Fruit fly (Drosophila melanogaster) whole organism, embryonic: ENCODE results near the gene CG33158.
A peak's percentile ranks its signal among the peaks of the same experiment; 100 is the strongest.

ENCODE experiments used
- BEAF-32 ChIP-seq: fragments of 200-800 bp; sonication (Bioruptor generic); optimal IDR thresholded peaks from 3 replicates; lab custom pipeline; 2017; ENCODE audit warnings: missing biosample characterization, missing genetic modification characterization, mild to moderate bottlenecking, moderate library complexity, missing genetic modification reagents
- CG10209 ChIP-seq: fragments of 200-800 bp; sonication (Bioruptor generic); optimal IDR thresholded peaks from 3 replicates; lab custom pipeline; 2017; ENCODE audit warnings: missing biosample characterization, mild to moderate bottlenecking, missing genetic modification characterization, missing genetic modification reagents
- CG10654 ChIP-seq: fragments of 200-800 bp; sonication (Bioruptor generic); optimal IDR thresholded peaks from 2 replicates; lab custom pipeline; 2016; ENCODE audit warnings: missing biosample characterization, missing genetic modification characterization
- CG11398 ChIP-seq: fragments of 200-800 bp; sonication (Bioruptor generic); optimal IDR thresholded peaks from 2 replicates; lab custom pipeline; 2016; ENCODE audit warnings: missing biosample characterization, missing genetic modification characterization
- CG11695 ChIP-seq: fragments of 200-800 bp; sonication (Bioruptor generic); IDR thresholded peaks from 3 replicates; pipeline ENCODE4 v1.3.6; 2022; ENCODE audit warnings: missing biosample characterization, missing genetic modification characterization
- CG13287 ChIP-seq: fragments of 200-800 bp; sonication (Bioruptor generic); IDR thresholded peaks from 2 replicates; pipeline ENCODE4 v1.3.6; 2022; ENCODE audit warnings: missing biosample characterization, missing genetic modification characterization; ENCODE audit not compliant: partially characterized antibody
- CG13424 ChIP-seq: fragments of 200-800 bp; sonication (Bioruptor generic); optimal IDR thresholded peaks from 2 replicates; lab custom pipeline; 2019; ENCODE audit warnings: missing biosample characterization, mild to moderate bottlenecking, missing genetic modification characterization, moderate library complexity
- CG15514 ChIP-seq: fragments of 200-800 bp; sonication (Bioruptor generic); optimal IDR thresholded peaks from 3 replicates; lab custom pipeline; 2017; ENCODE audit warnings: missing biosample characterization, missing genetic modification characterization, mild to moderate bottlenecking, moderate library complexity, missing genetic modification reagents
- CG18619 ChIP-seq: fragments of 200-800 bp; sonication (Bioruptor generic); optimal IDR thresholded peaks from 3 replicates; lab custom pipeline; 2017; ENCODE audit warnings: missing biosample characterization, mild to moderate bottlenecking, missing genetic modification characterization
- CG33557 ChIP-seq: fragments of 200-800 bp; sonication (Bioruptor generic); optimal IDR thresholded peaks from 2 replicates; lab custom pipeline; 2019; ENCODE audit warnings: missing biosample characterization, mild to moderate bottlenecking, missing genetic modification characterization, moderate library complexity
- CG3995 ChIP-seq: fragments of 200-800 bp; sonication (Bioruptor generic); optimal IDR thresholded peaks from 3 replicates; lab custom pipeline; 2016; ENCODE audit warnings: missing biosample characterization, missing genetic modification characterization
- CG7928 ChIP-seq: fragments of 200-800 bp; sonication (Bioruptor generic); optimal IDR thresholded peaks from 2 replicates; lab custom pipeline; 2017; ENCODE audit warnings: missing biosample characterization, mild to moderate bottlenecking, missing genetic modification characterization
- CHES-1-like ChIP-seq: fragments of 200-800 bp; sonication (Bioruptor generic); optimal IDR thresholded peaks from 2 replicates; lab custom pipeline; 2016; ENCODE audit warnings: missing biosample characterization, missing genetic modification characterization
- Camta ChIP-seq: fragments of 200-800 bp; sonication (Bioruptor generic); optimal IDR thresholded peaks from 2 replicates; lab custom pipeline; 2016; ENCODE audit warnings: missing biosample characterization, missing genetic modification characterization
- Dip3 ChIP-seq: fragments of 200-800 bp; sonication (Bioruptor generic); optimal IDR thresholded peaks from 3 replicates; lab custom pipeline; 2016; ENCODE audit warnings: missing biosample characterization, missing genetic modification characterization
- Doc3 ChIP-seq: fragments of 200-800 bp; sonication (Bioruptor generic); IDR thresholded peaks from 3 replicates; pipeline ENCODE4 v1.3.6; 2022; ENCODE audit warnings: missing biosample characterization, missing genetic modification characterization; ENCODE audit not compliant: partially characterized antibody
- Dp ChIP-seq: fragments of 200-800 bp; sonication (Bioruptor generic); optimal IDR thresholded peaks from 2 replicates; lab custom pipeline; 2018; ENCODE audit warnings: missing biosample characterization, mild to moderate bottlenecking, missing genetic modification characterization, moderate library complexity
- E2f2 ChIP-seq: fragments of 200-800 bp; sonication (Bioruptor generic); IDR thresholded peaks from 2 replicates; pipeline ENCODE4 v1.3.6; 2022; ENCODE audit warnings: missing biosample characterization, missing genetic modification characterization
- Gsc ChIP-seq: fragments of 200-800 bp; sonication (Bioruptor generic); IDR thresholded peaks from 2 replicates; pipeline ENCODE4 v1.3.6; 2022; ENCODE audit warnings: missing biosample characterization, missing genetic modification characterization
- HLH4C ChIP-seq: fragments of 200-800 bp; sonication (Bioruptor generic); IDR thresholded peaks from 3 replicates; pipeline ENCODE4 v1.3.6; 2022; ENCODE audit warnings: missing biosample characterization, missing genetic modification characterization; ENCODE audit not compliant: partially characterized antibody
- HLHmδ ChIP-seq: fragments of 200-800 bp; sonication (Bioruptor generic); optimal IDR thresholded peaks from 2 replicates; lab custom pipeline; 2018; ENCODE audit warnings: missing biosample characterization, mild to moderate bottlenecking, missing genetic modification characterization, moderate library complexity
- Sry-δ ChIP-seq: fragments of 200-800 bp; sonication (Bioruptor generic); optimal IDR thresholded peaks from 2 replicates; lab custom pipeline; 2016; ENCODE audit warnings: missing biosample characterization, missing genetic modification characterization
- Ssrp ChIP-seq: fragments of 200-800 bp; sonication (Bioruptor generic); optimal IDR thresholded peaks from 2 replicates; lab custom pipeline; 2018; ENCODE audit warnings: missing biosample characterization, mild to moderate bottlenecking, missing genetic modification characterization, moderate library complexity
- Tbp ChIP-seq: fragments of >200 bp; optimal IDR thresholded peaks from 2 replicates; lab custom pipeline; 2018; ENCODE audit warnings: missing biosample characterization, missing genetic modification characterization
- cato ChIP-seq: fragments of 200-800 bp; sonication (Bioruptor generic); optimal IDR thresholded peaks from 2 replicates; lab custom pipeline; 2016; ENCODE audit warnings: missing biosample characterization, missing genetic modification characterization, borderline replicate concordance
- cg ChIP-seq: fragments of 200-800 bp; sonication (Bioruptor generic); optimal IDR thresholded peaks from 3 replicates; lab custom pipeline; 2019; ENCODE audit warnings: missing biosample characterization, mild to moderate bottlenecking, missing genetic modification characterization, moderate library complexity
- ci ChIP-seq: fragments of 200-800 bp; sonication (Bioruptor generic); IDR thresholded peaks from 3 replicates; pipeline ENCODE4 v1.3.6; 2022; ENCODE audit warnings: missing biosample characterization, missing genetic modification characterization
- cwo ChIP-seq: fragments of 200-800 bp; sonication (Bioruptor generic); optimal IDR thresholded peaks from 3 replicates; lab custom pipeline; 2017; ENCODE audit warnings: missing biosample characterization, missing genetic modification characterization, mild to moderate bottlenecking, moderate library complexity, missing genetic modification reagents
- danr ChIP-seq: fragments of 200-800 bp; sonication (Bioruptor generic); IDR thresholded peaks from 2 replicates; pipeline ENCODE4 v1.3.6; 2022; ENCODE audit warnings: missing biosample characterization, missing genetic modification characterization
- dm ChIP-seq: fragments of 200-800 bp; sonication (Bioruptor generic); optimal IDR thresholded peaks from 3 replicates; lab custom pipeline; 2016; ENCODE audit warnings: missing biosample characterization, missing genetic modification characterization
- dmrt11E ChIP-seq: fragments of 200-800 bp; sonication (Bioruptor generic); optimal IDR thresholded peaks from 3 replicates; lab custom pipeline; 2018; ENCODE audit warnings: missing biosample characterization, mild to moderate bottlenecking, missing genetic modification characterization, moderate library complexity
- dpn ChIP-seq, 2 experiments: fragments of 200-800 bp; sonication (Bioruptor generic); optimal IDR thresholded peaks; 3 replicates each; lab custom pipeline; 2016; ENCODE audit warnings: missing biosample characterization in 2 of 2, missing genetic modification characterization in 2 of 2
- eve ChIP-seq, 2 experiments: fragments of >200 bp; optimal IDR thresholded peaks; 2 replicates each; lab custom pipeline; 2017; ENCODE audit warnings: missing biosample characterization in 2 of 2, missing genetic modification characterization in 2 of 2
- gro ChIP-seq: fragments of 200-800 bp; sonication (Bioruptor generic); optimal IDR thresholded peaks from 2 replicates; lab custom pipeline; 2016; ENCODE audit warnings: missing biosample characterization, missing genetic modification characterization
- klu ChIP-seq: fragments of 200-800 bp; sonication (Bioruptor generic); IDR thresholded peaks from 2 replicates; pipeline ENCODE4 v1.3.6; 2022; ENCODE audit warnings: missing biosample characterization, missing genetic modification characterization
- luna ChIP-seq: fragments of 200-800 bp; sonication (Bioruptor generic); optimal IDR thresholded peaks from 2 replicates; lab custom pipeline; 2016; ENCODE audit warnings: missing biosample characterization, missing genetic modification characterization
- nau ChIP-seq: fragments of 200-800 bp; sonication (Bioruptor generic); optimal IDR thresholded peaks from 3 replicates; lab custom pipeline; 2017; ENCODE audit warnings: missing biosample characterization, mild to moderate bottlenecking, missing genetic modification characterization, missing genetic modification reagents
- nerfin-1 ChIP-seq: fragments of 200-800 bp; sonication (Bioruptor generic); optimal IDR thresholded peaks from 3 replicates; lab custom pipeline; 2019; ENCODE audit warnings: missing biosample characterization, mild to moderate bottlenecking, missing genetic modification characterization, moderate library complexity
- onecut ChIP-seq: fragments of 200-800 bp; sonication (Bioruptor generic); IDR thresholded peaks from 2 replicates; pipeline ENCODE4 v1.3.6; 2022; ENCODE audit warnings: missing biosample characterization, missing genetic modification characterization
- otp ChIP-seq: fragments of 200-800 bp; sonication (Bioruptor generic); IDR thresholded peaks from 3 replicates; pipeline ENCODE4, ENCODE4 v1.3.6; 2022; ENCODE audit warnings: missing biosample characterization, missing genetic modification characterization
- pb ChIP-seq: fragments of 200-800 bp; sonication (Bioruptor generic); optimal IDR thresholded peaks from 3 replicates; lab custom pipeline; 2016; ENCODE audit warnings: missing biosample characterization, missing genetic modification characterization
- pzg ChIP-seq: fragments of 200-800 bp; sonication (Bioruptor generic); optimal IDR thresholded peaks from 3 replicates; lab custom pipeline; 2018; ENCODE audit warnings: missing biosample characterization, mild to moderate bottlenecking, missing genetic modification characterization, moderate library complexity
- repo ChIP-seq: fragments of 200-800 bp; sonication (Bioruptor generic); optimal IDR thresholded peaks from 2 replicates; lab custom pipeline; 2016; ENCODE audit warnings: missing biosample characterization, missing genetic modification characterization
- run ChIP-seq: fragments of 200-800 bp; sonication (Bioruptor generic); optimal IDR thresholded peaks from 3 replicates; lab custom pipeline; 2018; ENCODE audit warnings: missing biosample characterization, mild to moderate bottlenecking, missing genetic modification characterization
- scrt ChIP-seq: fragments of 200-800 bp; sonication (Bioruptor generic); optimal IDR thresholded peaks from 2 replicates; lab custom pipeline; 2018; ENCODE audit warnings: missing biosample characterization, mild to moderate bottlenecking, missing genetic modification characterization, moderate library complexity
- sens ChIP-seq: fragments of 200-800 bp; sonication (Bioruptor generic); peaks from one replicate; lab custom pipeline; 2016; ENCODE audit warnings: missing biosample characterization, missing genetic modification characterization
- shn ChIP-seq: fragments of 200-800 bp; sonication (Bioruptor generic); optimal IDR thresholded peaks from 3 replicates; lab custom pipeline; 2016; ENCODE audit warnings: missing biosample characterization, missing genetic modification characterization
- sob ChIP-seq: fragments of 200-800 bp; sonication (Bioruptor generic); IDR thresholded peaks from 2 replicates; pipeline ENCODE4 v1.3.6; 2022; ENCODE audit warnings: missing biosample characterization, missing genetic modification characterization
- sqz ChIP-seq: fragments of 200-800 bp; sonication (Bioruptor generic); optimal IDR thresholded peaks from 3 replicates; lab custom pipeline; 2018; ENCODE audit warnings: missing biosample characterization, mild to moderate bottlenecking, missing genetic modification characterization
- tx ChIP-seq: fragments of 200-800 bp; sonication (Bioruptor generic); optimal IDR thresholded peaks from 2 replicates; lab custom pipeline; 2016; ENCODE audit warnings: missing biosample characterization, missing genetic modification characterization

CG33158 gene

DNA sequence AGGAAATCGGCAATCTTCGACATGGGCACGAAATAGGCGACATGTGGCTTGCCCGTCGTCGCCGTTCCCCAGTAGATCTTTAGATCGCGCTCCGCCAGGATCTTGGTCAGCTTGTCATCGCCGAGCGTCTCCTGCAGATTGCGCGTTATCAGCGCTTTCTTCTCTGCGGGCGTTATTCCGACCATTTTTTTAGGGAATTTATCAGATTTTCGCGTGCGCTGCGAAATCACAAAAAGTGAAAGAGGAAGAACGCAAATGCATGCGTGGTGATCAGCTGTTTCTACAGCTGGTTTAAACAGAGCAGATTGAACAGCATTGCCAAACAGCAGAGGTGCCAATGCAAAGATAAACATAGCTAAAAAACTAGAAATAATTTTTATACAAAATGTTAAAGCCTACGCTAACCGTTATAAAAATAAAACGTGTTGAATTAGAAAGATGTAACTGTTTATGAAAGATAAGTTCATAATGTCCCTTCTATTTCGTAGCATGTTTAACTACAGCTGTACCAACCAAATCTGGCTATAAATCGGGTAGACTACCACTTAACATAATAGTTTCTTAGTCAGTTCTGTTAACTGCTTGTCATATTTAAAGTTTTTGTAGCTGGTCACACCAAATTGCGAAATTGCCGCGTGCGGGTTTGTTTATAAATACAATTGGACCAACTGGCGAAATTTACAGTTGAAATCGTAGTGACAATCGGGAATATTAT lies at the start of gene CG33158, which contains the start of gene TyrRS (continued):
- TF ChIP-seq CG10654 (GFP tag; lab: Kevin White, UChicago) = no peak
- no peak for TF ChIP-seq CG15514 (GFP tag; lab: Kevin White, UChicago)
- no peak for TF ChIP-seq onecut
- no peak for TF ChIP-seq Dip3
- TF ChIP-seq Doc3 (GFP tag; lab: Robert Waterston, UW) = no peak
- no peak for TF ChIP-seq CG10209 (GFP tag; lab: Kevin White, UChicago)
- TF ChIP-seq HLH4C = no peak
- TF ChIP-seq BEAF-32 (GFP tag; lab: Kevin White, UChicago) = peak; percentile 28
- TF ChIP-seq Dp (GFP tag; lab: Kevin White, UChicago) = peak; percentile 60
- TF ChIP-seq eve (GFP tag; optimal IDR thresholded peaks at IDR 0.05; lab: Kevin White, UChicago) = no peak
- peak; percentile 51 for TF ChIP-seq pzg (GFP tag; lab: Kevin White, UChicago)
- TF ChIP-seq E2f2 (GFP tag; lab: Robert Waterston, UW) = peak; percentile 47
- TF ChIP-seq cato (GFP tag; lab: Kevin White, UChicago) = no peak
- TF ChIP-seq CG18619 (GFP tag; lab: Kevin White, UChicago) = no peak
- no peak for TF ChIP-seq cg (GFP tag; lab: Kevin White, UChicago)
- no peak for TF ChIP-seq ci (GFP tag; lab: Robert Waterston, UW)
- no peak for TF ChIP-seq Sry-δ (GFP tag; lab: Kevin White, UChicago)
- TF ChIP-seq gro = no peak
- peak; percentile 21; the same call in 1 of the 2 replicates for TF ChIP-seq CG13287 (GFP tag; lab: Robert Waterston, UW)
- TF ChIP-seq Ssrp (tag; lab: Kevin White, UChicago) = no peak
- TF ChIP-seq nerfin-1 (tag; lab: Kevin White, UChicago) = peak; percentile 29
- TF ChIP-seq pb = no peak
- TF ChIP-seq CG11398 (GFP tag; lab: Kevin White, UChicago) = peak; percentile 14
- no peak for TF ChIP-seq otp (GFP tag; lab: Robert Waterston, UW)
- TF ChIP-seq dmrt11E (tag; lab: Kevin White, UChicago) = peak; percentile 22
- TF ChIP-seq luna (GFP tag; lab: Kevin White, UChicago) = no peak
- TF ChIP-seq Tbp (GFP tag; lab: Kevin White, UChicago) = peak; percentile 77
- TF ChIP-seq cwo (GFP tag; lab: Kevin White, UChicago) = no peak
- peak; percentile 87 for TF ChIP-seq sens (GFP tag; lab: Kevin White, UChicago)
- no peak for TF ChIP-seq klu (GFP tag; lab: Robert Waterston, UW)
- TF ChIP-seq CG3995 (GFP tag; lab: Kevin White, UChicago) = no peak
- no peak for TF ChIP-seq tx
- TF ChIP-seq repo (GFP tag; lab: Kevin White, UChicago) = no peak
- TF ChIP-seq HLHmδ (GFP tag; lab: Kevin White, UChicago) = no peak
- no peak for TF ChIP-seq shn (GFP tag; lab: Kevin White, UChicago)
- peak; percentile 39 for TF ChIP-seq dm (GFP tag; lab: Kevin White, UChicago)
- TF ChIP-seq scrt (GFP tag; lab: Kevin White, UChicago) = no peak
- no peak for TF ChIP-seq CG33557 (GFP tag; lab: Kevin White, UChicago)
- no peak for TF ChIP-seq Gsc
- peak; percentile 24 for TF ChIP-seq CHES-1-like
- no peak for TF ChIP-seq CG7928 (GFP tag; lab: Kevin White, UChicago)
- no peak for TF ChIP-seq run
- TF ChIP-seq sqz (GFP tag; lab: Kevin White, UChicago) = no peak
- TF ChIP-seq dpn (GFP tag; optimal IDR thresholded peaks at IDR 0.05; lab: Kevin White, UChicago) = no peak
- TF ChIP-seq CG11695 (GFP tag; lab: Robert Waterston, UW) = no peak
- TF ChIP-seq sob (GFP tag; lab: Robert Waterston, UW) = no peak
- peak; percentile 16 for TF ChIP-seq CG13424 (tag; lab: Kevin White, UChicago)
- TF ChIP-seq Camta (GFP tag; lab: Kevin White, UChicago) = no peak
- TF ChIP-seq danr (GFP tag; lab: Robert Waterston, UW) = no peak
- TF ChIP-seq nau (GFP tag; lab: Kevin White, UChicago) = no peak
